Worm (Caenorhabditis elegans) whole organism, dauer: ENCODE data around the gene ZC239.14.

Experiments used
- unc-62 ChIP-seq: sonication (generic microtip); optimal IDR thresholded peaks from 2 replicates; lab custom pipeline; 2017; ENCODE audit warnings: missing biosample characterization, missing genetic modification reagents, missing genetic modification characterization

Gene ZC239.14

ce11 chrII:3221730-3222129 is at the start of gene ZC239.14:
Gene ZC239.14 (minus strand): TSS chrII:3222034.
- no peak for TF ChIP-seq unc-62 (GFP tag; lab: Kevin White, UChicago)

DNA sequence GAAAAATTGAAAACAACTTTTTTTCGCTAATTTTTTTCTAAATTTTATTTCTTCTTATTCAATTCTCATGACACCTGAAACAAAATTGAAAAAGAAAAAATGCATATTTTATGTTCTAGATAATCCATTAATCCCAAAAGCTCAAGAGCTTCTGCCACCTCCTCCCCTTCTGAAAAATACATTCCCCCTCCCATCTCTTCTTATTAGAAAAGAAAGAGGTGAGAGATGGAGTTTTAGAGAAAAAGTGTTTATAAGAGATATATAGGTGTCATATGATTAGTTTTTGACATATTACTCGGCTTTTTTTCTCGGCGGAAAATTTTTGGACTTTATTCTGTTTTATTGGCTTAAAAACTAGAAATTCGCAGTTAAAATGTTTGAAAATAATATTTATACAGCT is 48.8 kb upstream of the ZC239.14 start:
- no peak for TF ChIP-seq unc-62 (GFP tag; lab: Kevin White, UChicago)

ce11 chrII:3267815-3268214 is 46.0 kb upstream of the ZC239.14 start:
- TF ChIP-seq unc-62 (GFP tag; lab: Kevin White, UChicago) = no peak

ce11 chrII:3267365-3267764 is 45.5 kb upstream of the ZC239.14 start, which contains the start of gene F02E11.7:
Gene F02E11.7 (plus strand): TSS chrII:3267665.
- TF ChIP-seq unc-62 (GFP tag; lab: Kevin White, UChicago) = no peak

- TF ChIP-seq unc-62 (GFP tag; lab: Kevin White, UChicago) = no peak
These were observed 42.9 kb upstream of the ZC239.14 start for ce11 chrII:3264704-3265103.

ce11 chrII:3262504-3262903 is 40.7 kb upstream of the ZC239.14 start, which contains the start of gene F02E11.2:
Gene F02E11.2 (plus strand): TSS chrII:3262804.
- TF ChIP-seq unc-62 (GFP tag; lab: Kevin White, UChicago) = no peak

DNA sequence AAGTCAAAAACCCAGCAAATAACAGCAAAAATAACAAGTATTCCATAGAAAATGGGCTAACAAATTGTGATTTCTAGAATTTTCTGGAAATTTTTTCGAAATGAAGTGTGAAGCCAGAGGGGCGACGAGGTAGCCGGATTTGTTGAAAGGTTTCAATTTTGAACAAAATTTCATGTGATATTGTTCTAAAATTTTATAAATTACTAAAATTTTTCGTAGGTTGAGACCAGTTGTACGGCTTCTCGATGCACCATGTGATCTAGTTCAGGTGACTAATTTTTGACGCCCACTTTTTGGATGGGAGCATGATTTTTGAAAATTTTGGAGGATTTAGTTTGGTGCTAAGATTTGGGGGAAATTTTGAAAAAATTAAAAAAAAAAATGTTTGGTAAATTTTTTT is 37.4 kb upstream of the ZC239.14 start, which contains the start of gene gcy-19:
Gene gcy-19 (minus strand): TSS at position 101 of the 400 bp plus-strand sequence.
- TF ChIP-seq unc-62 (GFP tag; lab: Kevin White, UChicago) = no peak

ce11 chrII:3251782-3252181 is 29.9 kb upstream of the ZC239.14 start:
- no peak for TF ChIP-seq unc-62 (GFP tag; lab: Kevin White, UChicago)

DNA sequence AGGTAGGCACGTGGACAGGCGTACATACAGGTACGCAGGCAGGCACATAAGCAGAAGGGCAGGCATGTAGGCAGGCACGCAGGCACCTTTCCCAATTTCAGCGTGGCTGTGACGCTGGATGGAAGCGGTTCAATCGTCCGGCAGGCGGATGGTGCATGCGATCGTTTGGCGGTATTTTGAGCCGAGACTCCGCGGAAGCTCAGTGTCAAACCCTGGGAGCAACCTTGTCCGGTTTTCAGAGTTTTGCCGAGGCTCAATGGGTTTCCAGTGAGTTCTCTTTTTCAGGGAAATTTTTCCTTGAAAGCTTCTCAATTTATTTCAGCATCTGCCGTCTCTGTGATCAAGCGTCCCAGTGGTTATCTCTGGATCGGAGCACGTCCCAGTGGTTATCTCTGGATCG is 28.4 kb upstream of the ZC239.14 start:
- TF ChIP-seq unc-62 (GFP tag; lab: Kevin White, UChicago) = no peak

- no peak for TF ChIP-seq unc-62 (GFP tag; lab: Kevin White, UChicago)
These were observed 27.6 kb upstream of the ZC239.14 start, which contains the start of gene clec-124 for ce11 chrII:3249406-3249805. Gene clec-124 (plus strand): TSS chrII:3249706.

- TF ChIP-seq unc-62 (GFP tag; lab: Kevin White, UChicago) = no peak
These were observed 26.3 kb upstream of the ZC239.14 start, which contains the start of the genes fbxc-50 and C17F4.2 for ce11 chrII:3248043-3248718. Gene fbxc-50 (minus strand): TSS chrII:3248123. Gene C17F4.2 (plus strand): TSS chrII:3248668.

DNA sequence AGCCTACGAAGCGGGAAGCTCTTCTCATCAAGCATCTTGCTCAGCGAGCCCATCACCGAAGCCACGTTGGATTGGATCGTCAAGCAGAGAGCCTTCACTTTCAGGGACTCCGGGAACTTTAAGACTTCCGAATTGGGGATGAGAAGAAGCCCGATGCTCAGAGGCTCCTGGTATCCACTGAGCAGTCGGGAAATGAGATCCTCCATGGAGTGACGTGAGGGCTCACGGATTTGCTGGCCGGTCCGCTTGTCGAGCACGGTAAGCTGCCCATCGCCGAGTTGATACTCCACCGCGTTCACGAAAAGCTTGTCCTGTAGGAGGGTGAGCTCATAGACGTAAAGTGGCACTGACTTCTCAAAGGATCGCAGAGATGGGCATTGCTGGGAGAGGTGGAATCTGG is 25.7 kb upstream of the ZC239.14 start:
- no peak for TF ChIP-seq unc-62 (GFP tag; lab: Kevin White, UChicago)

- TF ChIP-seq unc-62 (GFP tag; lab: Kevin White, UChicago) = no peak
These were observed 24.0 kb upstream of the ZC239.14 start, which contains the start of gene C17F4.7 for ce11 chrII:3245836-3246235. Gene C17F4.7 (minus strand): TSS chrII:3246015.

DNA sequence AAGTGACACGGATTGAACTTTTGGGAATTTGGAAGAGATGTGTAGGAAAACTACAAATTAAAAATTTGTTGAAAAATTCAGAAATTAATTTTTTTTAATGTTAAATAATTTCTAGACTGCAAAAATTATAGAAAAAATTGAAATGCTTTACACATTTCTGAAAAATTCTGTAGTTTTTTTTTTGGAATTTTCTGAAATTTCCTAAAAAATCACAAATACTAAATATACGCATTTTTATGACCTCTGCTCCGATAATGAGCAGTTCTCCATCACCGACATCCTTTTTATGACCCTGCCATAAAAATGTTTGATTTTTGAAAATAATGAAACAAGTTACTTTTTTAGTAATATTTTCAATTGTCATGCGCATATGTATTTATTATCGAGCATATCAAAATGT is 22.9 kb upstream of the ZC239.14 start:
- no peak for TF ChIP-seq unc-62 (GFP tag; lab: Kevin White, UChicago)

DNA sequence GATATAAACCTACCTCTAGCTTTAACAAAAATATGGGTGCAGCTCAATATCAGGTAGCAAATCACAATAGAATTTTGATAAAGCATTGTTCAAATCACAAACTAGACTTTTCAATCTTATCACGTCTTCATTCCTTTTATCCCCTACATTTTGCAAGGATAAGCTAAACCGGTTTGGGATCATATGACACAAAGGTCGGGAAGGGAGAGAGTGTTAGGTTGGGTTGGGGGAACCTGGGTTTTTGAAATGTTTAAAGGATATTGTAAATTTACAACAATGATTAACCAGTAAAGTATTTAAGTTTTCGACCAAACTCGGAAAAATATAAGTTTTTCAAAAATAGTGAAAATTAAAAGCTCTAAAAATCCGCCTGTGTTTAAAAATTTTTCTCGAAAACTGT is 22.2 kb upstream of the ZC239.14 start, which contains the start of gene C17F4.12:
Gene C17F4.12 (minus strand): TSS at position 101 of the 400 bp plus-strand sequence.
- no peak for TF ChIP-seq unc-62 (GFP tag; lab: Kevin White, UChicago)

- no peak for TF ChIP-seq unc-62 (GFP tag; lab: Kevin White, UChicago)
These were observed 20.0 kb upstream of the ZC239.14 start for ce11 chrII:3241842-3242241.

DNA sequence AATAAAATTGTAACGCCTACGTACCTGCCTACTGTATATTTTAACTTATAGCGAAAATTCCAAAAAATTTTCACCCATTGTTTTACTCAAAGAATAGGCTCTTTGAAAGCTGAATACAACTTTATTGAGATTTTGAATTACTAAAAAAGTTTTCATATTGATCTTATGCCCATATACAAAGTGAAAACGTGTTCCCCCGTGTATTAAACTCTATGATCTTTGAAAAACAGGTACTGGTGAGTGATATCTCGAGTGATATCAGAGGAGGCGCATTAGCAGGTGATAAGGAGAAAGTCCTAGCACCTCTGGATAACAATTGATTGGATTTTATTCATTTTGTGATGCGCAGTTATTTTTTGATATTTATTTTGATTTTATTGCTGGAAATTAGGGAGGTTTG is 18.4 kb upstream of the ZC239.14 start, which contains the start of gene C17F4.3:
Gene C17F4.3 (plus strand): TSS at position 301 of the 400 bp plus-strand sequence.
- TF ChIP-seq unc-62 (GFP tag; lab: Kevin White, UChicago) = no peak
